Worm (Caenorhabditis elegans): ENCODE results near the gene nas-31.

Gene nas-31

ce11 chrV:10918373-10918772 lies 3.3 kb downstream of the nas-31 start, which contains the start of gene F58B4.2:
F58B4.2 (minus strand) TSS chrV:10918473.
- no peak for TF ChIP-seq zip-4 (GFP tag; optimal IDR thresholded peaks at IDR 0.05)

DNA sequence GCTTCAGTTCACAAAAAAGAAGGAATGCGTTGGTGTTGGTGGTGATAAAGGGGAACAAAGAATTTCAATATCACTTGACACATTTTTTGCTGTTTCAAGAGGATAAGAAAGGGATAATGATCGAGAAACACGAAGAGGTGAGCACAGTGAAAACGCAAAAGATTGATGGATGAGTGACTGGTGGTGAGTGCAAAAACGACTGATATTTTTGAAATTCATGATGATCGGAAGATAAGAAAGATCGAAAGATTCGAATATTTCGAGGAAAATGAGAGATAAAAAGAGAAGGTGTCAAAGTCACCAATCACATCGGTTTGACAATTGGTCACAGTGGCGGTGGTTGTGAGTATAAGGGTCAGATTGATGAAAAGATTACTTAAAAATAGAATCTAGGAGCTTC lies 5.7 kb downstream of the nas-31 start:
- TF ChIP-seq mep-1 (tag; optimal IDR thresholded peaks at IDR 0.05): no peak
- peak; percentile 44 for TF ChIP-seq rnt-1 (tag; optimal IDR thresholded peaks at IDR 0.05)
- peak; percentile 54 for TF ChIP-seq lin-14 (GFP tag; optimal IDR thresholded peaks at IDR 0.05)
- TF ChIP-seq dsc-1 (tag; optimal IDR thresholded peaks at IDR 0.05): no peak
- TF ChIP-seq nhr-20 (tag; optimal IDR thresholded peaks at IDR 0.05): peak; percentile 19
- no peak for TF ChIP-seq ceh-90 (tag; optimal IDR thresholded peaks at IDR 0.05)
- TF ChIP-seq nhr-76 (tag; optimal IDR thresholded peaks at IDR 0.05): no peak
- TF ChIP-seq lin-35 (GFP tag; optimal IDR thresholded peaks at IDR 0.05): no peak
- TF ChIP-seq nhr-71 (tag; optimal IDR thresholded peaks at IDR 0.05): peak; percentile 53
- no peak for TF ChIP-seq nhr-12 (tag; optimal IDR thresholded peaks at IDR 0.05)
- TF ChIP-seq unc-86 (tag; optimal IDR thresholded peaks at IDR 0.05): no peak
- peak in 1 of 2 experiments; percentile 36 for TF ChIP-seq lsy-2 (tag; optimal IDR thresholded peaks at IDR 0.05)
- no peak for TF ChIP-seq blmp-1 (tag; optimal IDR thresholded peaks at IDR 0.05)
- TF ChIP-seq efl-3 (GFP tag; optimal IDR thresholded peaks at IDR 0.05): no peak

DNA sequence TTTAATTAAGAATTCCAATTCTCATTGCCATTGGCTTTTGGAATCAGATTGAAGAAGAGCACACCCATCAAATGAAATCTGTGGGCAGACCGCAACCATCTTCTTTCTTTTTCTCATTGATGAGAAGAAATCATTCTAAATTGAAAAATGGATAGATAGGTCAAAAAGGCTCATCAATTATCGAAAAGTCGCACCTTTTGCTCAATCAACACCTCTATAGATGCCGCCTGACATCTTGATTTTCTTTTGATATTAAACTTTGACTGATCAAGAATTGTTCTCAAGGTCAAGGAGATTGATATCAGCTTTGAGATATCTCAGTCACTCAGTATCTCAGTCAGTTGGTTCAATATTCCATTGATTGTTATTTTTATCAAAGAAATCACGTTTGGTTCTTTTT lies 11.7 kb downstream of the nas-31 start:
- no peak for TF ChIP-seq nhr-28 (tag; optimal IDR thresholded peaks at IDR 0.05)
- TF ChIP-seq egl-27 (tag; optimal IDR thresholded peaks at IDR 0.05): no peak
- TF ChIP-seq snu-23 (GFP tag; optimal IDR thresholded peaks at IDR 0.05): no peak
- no peak for TF ChIP-seq lin-13 (GFP tag; optimal IDR thresholded peaks at IDR 0.05)
- no peak for TF ChIP-seq vab-15 (tag; optimal IDR thresholded peaks at IDR 0.05)
- no peak for TF ChIP-seq tlp-1 (tag; optimal IDR thresholded peaks at IDR 0.05)
- TF ChIP-seq ceh-88 (GFP tag; IDR thresholded peaks at IDR 0.05): no peak
- TF ChIP-seq nhr-237 (tag; optimal IDR thresholded peaks at IDR 0.05): no peak
- TF ChIP-seq aly-2 (tag; optimal IDR thresholded peaks at IDR 0.05): no peak
- TF ChIP-seq nhr-71 (tag; optimal IDR thresholded peaks at IDR 0.05): peak; percentile 51
- peak; percentile 65 for TF ChIP-seq lin-39 (tag; optimal IDR thresholded peaks at IDR 0.05)
- no peak for TF ChIP-seq sup-37 (GFP tag; optimal IDR thresholded peaks at IDR 0.05)
- TF ChIP-seq hlh-4 (tag; optimal IDR thresholded peaks at IDR 0.05): no peak
- no peak for TF ChIP-seq F16B12.6 (tag; optimal IDR thresholded peaks at IDR 0.05)
- peak; percentile 5 for TF ChIP-seq pag-3 (tag; optimal IDR thresholded peaks at IDR 0.05; ENCODE audit: borderline replicate concordance, insufficient read depth)
- TF ChIP-seq zag-1 (tag; optimal IDR thresholded peaks at IDR 0.05): no peak
- no peak for TF ChIP-seq fkh-10 (GFP tag; optimal IDR thresholded peaks at IDR 0.05)
- TF ChIP-seq nhr-47 (tag; optimal IDR thresholded peaks at IDR 0.05): no peak
- no peak for TF ChIP-seq unc-130 (tag; optimal IDR thresholded peaks at IDR 0.05)
- TF ChIP-seq nhr-11 (tag; optimal IDR thresholded peaks at IDR 0.05): no peak
- TF ChIP-seq irx-1 (tag; optimal IDR thresholded peaks at IDR 0.05): no peak
- TF ChIP-seq unc-98 (GFP tag; IDR thresholded peaks at IDR 0.05): no peak
- TF ChIP-seq lin-35 (GFP tag; optimal IDR thresholded peaks at IDR 0.05): no peak
- no peak for TF ChIP-seq unc-86 (tag; optimal IDR thresholded peaks at IDR 0.05)
- peak; percentile 44 for TF ChIP-seq lin-14 (GFP tag; optimal IDR thresholded peaks at IDR 0.05)
- no peak for TF ChIP-seq ama-1 (optimal IDR thresholded peaks at IDR 0.05)
- TF ChIP-seq swsn-7 (tag; optimal IDR thresholded peaks at IDR 0.05): no peak
- no peak for TF ChIP-seq snpc-4 (tag; optimal IDR thresholded peaks at IDR 0.05)
- TF ChIP-seq mep-1 (tag; optimal IDR thresholded peaks at IDR 0.05): no peak
- TF ChIP-seq xbp-1 (tag; optimal IDR thresholded peaks at IDR 0.05): no peak
- no peak for TF ChIP-seq dpl-1 (GFP tag; optimal IDR thresholded peaks at IDR 0.05)
- peak in 1 of 2 experiments; percentile 26 for TF ChIP-seq lsy-2 (tag; optimal IDR thresholded peaks at IDR 0.05)
- TF ChIP-seq mab-9 (GFP tag; IDR thresholded peaks at IDR 0.05): no peak
- no peak for TF ChIP-seq C04F5.9 (tag; optimal IDR thresholded peaks at IDR 0.05)
- TF ChIP-seq rnt-1 (tag; optimal IDR thresholded peaks at IDR 0.05): peak; percentile 49
- no peak for TF ChIP-seq efl-3 (GFP tag; optimal IDR thresholded peaks at IDR 0.05)
- TF ChIP-seq mef-2 (tag; optimal IDR thresholded peaks at IDR 0.05): no peak
- TF ChIP-seq lin-15B (tag; optimal IDR thresholded peaks at IDR 0.05): no peak
- TF ChIP-seq nhr-84 (tag; optimal IDR thresholded peaks at IDR 0.05): no peak
- no peak for TF ChIP-seq hpl-2 (GFP tag; optimal IDR thresholded peaks at IDR 0.05)
- no peak for TF ChIP-seq pqm-1 (tag; optimal IDR thresholded peaks at IDR 0.05)

All from whole organism, L1 larva.